Worm (Caenorhabditis elegans): ENCODE data around the gene grl-29.

- TF ChIP-seq T22C8.4 (GFP tag; IDR thresholded peaks at IDR 0.05) (no peak), ztf-23 (GFP tag; IDR thresholded peaks at IDR 0.05) (no peak), ref-1 (GFP tag; conservative IDR thresholded peaks at IDR 0.05) (no peak), klf-2 (GFP tag; conservative IDR thresholded peaks at IDR 0.05) (no peak), tab-1 (GFP tag; IDR thresholded peaks at IDR 0.05) (no peak), ztf-29 (GFP tag; IDR thresholded peaks at IDR 0.05) (no peak), cog-1 (tag; optimal IDR thresholded peaks at IDR 0.05) (no peak)
These were observed 3.3 kb downstream of the grl-29 start, which contains the start of gene grl-28 for ce11 chrV:3551765-3552164.

Measured in whole organism, midembryonic.